Fruit fly (Drosophila melanogaster) whole organism, embryonic: ENCODE data around the gene CG31551.

Source experiments
- Antp ChIP-seq: fragments of 200-800 bp; sonication (Bioruptor generic); optimal IDR thresholded peaks from 3 replicates; lab custom pipeline; 2016; ENCODE audit warnings: missing biosample characterization, missing genetic modification characterization
- Asciz ChIP-seq: fragments of 200-800 bp; sonication (Bioruptor generic); optimal IDR thresholded peaks from 2 replicates; lab custom pipeline; 2017; ENCODE audit warnings: missing biosample characterization, mild to moderate bottlenecking, missing genetic modification characterization, missing genetic modification reagents
- CG10543 ChIP-seq: fragments of 200-800 bp; sonication (Bioruptor generic); optimal IDR thresholded peaks from 3 replicates; lab custom pipeline; 2017; ENCODE audit warnings: missing biosample characterization, mild to moderate bottlenecking, missing genetic modification characterization, moderate library complexity
- CG10959 ChIP-seq: fragments of 200-800 bp; sonication (Bioruptor generic); IDR thresholded peaks from 2 replicates; pipeline ENCODE4 v1.3.6; 2022; ENCODE audit warnings: missing biosample characterization, missing genetic modification characterization
- CG12071 ChIP-seq: fragments of 200-800 bp; sonication (Bioruptor generic); optimal IDR thresholded peaks from 3 replicates; lab custom pipeline; 2018; ENCODE audit warnings: missing biosample characterization, mild to moderate bottlenecking, missing genetic modification characterization
- CG14860 ChIP-seq: fragments of 200-800 bp; sonication (Bioruptor generic); IDR thresholded peaks from 3 replicates; pipeline ENCODE4 v1.3.6; 2022; ENCODE audit warnings: missing biosample characterization, missing genetic modification characterization; ENCODE audit not compliant: partially characterized antibody
- CG15601 ChIP-seq: fragments of 200-800 bp; sonication (Bioruptor generic); optimal IDR thresholded peaks from 3 replicates; lab custom pipeline; 2019; ENCODE audit warnings: missing biosample characterization, mild to moderate bottlenecking, missing genetic modification characterization, moderate library complexity
- CG16779 ChIP-seq: fragments of 200-800 bp; sonication (Bioruptor generic); IDR thresholded peaks from 2 replicates; pipeline ENCODE4 v1.3.6; 2022; ENCODE audit warnings: missing biosample characterization, missing genetic modification characterization
- CG18764 ChIP-seq: fragments of 200-800 bp; sonication (Bioruptor generic); optimal IDR thresholded peaks from 3 replicates; lab custom pipeline; 2016; ENCODE audit warnings: missing biosample characterization, missing genetic modification characterization
- CG3281 ChIP-seq: fragments of 200-800 bp; sonication (Bioruptor generic); optimal IDR thresholded peaks from 3 replicates; lab custom pipeline; 2017; ENCODE audit warnings: missing biosample characterization, mild to moderate bottlenecking, missing genetic modification characterization
- CG4707 ChIP-seq: fragments of 200-800 bp; sonication (Bioruptor generic); optimal IDR thresholded peaks from 2 replicates; lab custom pipeline; 2018; ENCODE audit warnings: missing biosample characterization, mild to moderate bottlenecking, missing genetic modification characterization, moderate library complexity
- CG4854 ChIP-seq: fragments of 200-800 bp; sonication (Bioruptor generic); optimal IDR thresholded peaks from 2 replicates; lab custom pipeline; 2016; ENCODE audit warnings: missing biosample characterization, missing genetic modification characterization, inconsistent platforms
- CG6254 ChIP-seq: fragments of 200-800 bp; sonication (Bioruptor generic); optimal IDR thresholded peaks from 3 replicates; lab custom pipeline; 2017; ENCODE audit warnings: mild to moderate bottlenecking, missing biosample characterization, missing genetic modification reagents, missing genetic modification characterization
- CG7963 ChIP-seq: fragments of 200-800 bp; sonication (Bioruptor generic); IDR thresholded peaks from 3 replicates; pipeline ENCODE4 v1.3.6; 2022; ENCODE audit warnings: missing biosample characterization, missing genetic modification characterization; ENCODE audit not compliant: partially characterized antibody
- CoRest ChIP-seq: fragments of 200-800 bp; sonication (Bioruptor generic); optimal IDR thresholded peaks from 3 replicates; lab custom pipeline; 2018; ENCODE audit warnings: missing biosample characterization, mild to moderate bottlenecking, missing genetic modification characterization, moderate library complexity
- Dad ChIP-seq: fragments of 200-800 bp; sonication (Bioruptor generic); optimal IDR thresholded peaks from 3 replicates; lab custom pipeline; 2016; ENCODE audit warnings: missing biosample characterization, missing genetic modification characterization
- Dref ChIP-seq: fragments of 200-800 bp; sonication (Bioruptor generic); IDR thresholded peaks from 2 replicates; pipeline ENCODE4 v1.3.6; 2022; ENCODE audit warnings: missing biosample characterization, missing genetic modification characterization
- Kr ChIP-seq: fragments of 200-800 bp; sonication (Bioruptor generic); optimal IDR thresholded peaks from 2 replicates; lab custom pipeline; 2017; ENCODE audit warnings: missing biosample characterization, mild to moderate bottlenecking, missing genetic modification characterization
- Lhr ChIP-seq: fragments of 200-800 bp; sonication (Bioruptor generic); optimal IDR thresholded peaks from 3 replicates; lab custom pipeline; 2017; ENCODE audit warnings: mild to moderate bottlenecking, missing biosample characterization, missing genetic modification reagents, missing genetic modification characterization
- MBD-R2 ChIP-seq: fragments of 200-800 bp; sonication (Bioruptor generic); IDR thresholded peaks from 2 replicates; pipeline ENCODE4 v1.3.6; 2022; ENCODE audit warnings: missing biosample characterization, missing genetic modification characterization
- Mad ChIP-seq: fragments of 200-800 bp; sonication (Bioruptor generic); optimal IDR thresholded peaks from 2 replicates; lab custom pipeline; 2016; ENCODE audit warnings: missing biosample characterization, missing genetic modification characterization
- Mrtf ChIP-seq: fragments of 200-800 bp; sonication (Bioruptor generic); IDR thresholded peaks from 3 replicates; pipeline ENCODE4 v1.3.6; 2022; ENCODE audit warnings: missing biosample characterization, missing genetic modification characterization
- NC2α ChIP-seq: fragments of 200-800 bp; sonication (Bioruptor generic); optimal IDR thresholded peaks from 2 replicates; lab custom pipeline; 2016; ENCODE audit warnings: missing biosample characterization, missing genetic modification characterization
- NK7.1 ChIP-seq: fragments of 200-800 bp; sonication (Bioruptor generic); optimal IDR thresholded peaks from 3 replicates; lab custom pipeline; 2016; ENCODE audit warnings: missing biosample characterization, missing genetic modification characterization
- Scr ChIP-seq: fragments of 200-800 bp; sonication (Bioruptor generic); IDR thresholded peaks from 2 replicates; pipeline ENCODE4 v1.3.6; 2022; ENCODE audit warnings: missing biosample characterization, missing genetic modification characterization; ENCODE audit not compliant: partially characterized antibody
- Sin3A ChIP-seq: fragments of >200 bp; optimal IDR thresholded peaks from 2 replicates; lab custom pipeline; 2018
- Ssrp ChIP-seq: fragments of 200-800 bp; sonication (Bioruptor generic); optimal IDR thresholded peaks from 2 replicates; lab custom pipeline; 2018; ENCODE audit warnings: missing biosample characterization, mild to moderate bottlenecking, missing genetic modification characterization, moderate library complexity
- Trl ChIP-seq, 3 experiments: fragments of >200 bp in 2 of 3; fragments of 200-800 bp in 1 of 3; sonication (Bioruptor generic) in 1 of 3; optimal IDR thresholded peaks; 2 replicates in 1 of 3; 3 replicates in 2 of 3; lab custom pipeline; 2016 to 2017; ENCODE audit warnings: missing biosample characterization in 1 of 3, missing genetic modification characterization in 1 of 3
- Vsx1 ChIP-seq: fragments of 200-800 bp; sonication (Bioruptor generic); optimal IDR thresholded peaks from 2 replicates; lab custom pipeline; 2017; ENCODE audit warnings: missing biosample characterization, mild to moderate bottlenecking, missing genetic modification characterization, missing genetic modification reagents
- Xbp1 ChIP-seq: fragments of 200-800 bp; sonication (Bioruptor generic); optimal IDR thresholded peaks from 3 replicates; lab custom pipeline; 2016; ENCODE audit warnings: missing biosample characterization, mild to moderate bottlenecking, missing genetic modification characterization
- abd-A ChIP-seq: fragments of 200-800 bp; sonication (Bioruptor generic); optimal IDR thresholded peaks from 3 replicates; lab custom pipeline; 2019; ENCODE audit warnings: missing biosample characterization, mild to moderate bottlenecking, missing genetic modification characterization, moderate library complexity
- amos ChIP-seq: fragments of 200-800 bp; sonication (Bioruptor generic); IDR thresholded peaks from 2 replicates; pipeline ENCODE4 v1.3.6; 2022; ENCODE audit warnings: missing biosample characterization, missing genetic modification characterization; ENCODE audit not compliant: partially characterized antibody
- bab2 ChIP-seq: fragments of 200-800 bp; sonication (Bioruptor generic); optimal IDR thresholded peaks from 2 replicates; lab custom pipeline; 2016; ENCODE audit warnings: missing biosample characterization, missing genetic modification characterization
- btn ChIP-seq: fragments of 200-800 bp; sonication (Bioruptor generic); optimal IDR thresholded peaks from 2 replicates; lab custom pipeline; 2016; ENCODE audit warnings: missing biosample characterization, missing genetic modification characterization
- chif ChIP-seq, 2 experiments: fragments of 200-800 bp; sonication (Bioruptor generic); optimal IDR thresholded peaks; 3 replicates each; lab custom pipeline; 2016; ENCODE audit warnings: missing biosample characterization in 2 of 2, missing genetic modification characterization in 2 of 2
- ci ChIP-seq: fragments of 200-800 bp; sonication (Bioruptor generic); IDR thresholded peaks from 3 replicates; pipeline ENCODE4 v1.3.6; 2022; ENCODE audit warnings: missing biosample characterization, missing genetic modification characterization
- dmrt11E ChIP-seq: fragments of 200-800 bp; sonication (Bioruptor generic); optimal IDR thresholded peaks from 3 replicates; lab custom pipeline; 2018; ENCODE audit warnings: missing biosample characterization, mild to moderate bottlenecking, missing genetic modification characterization, moderate library complexity
- dpn ChIP-seq, 2 experiments: fragments of 200-800 bp; sonication (Bioruptor generic); optimal IDR thresholded peaks; 3 replicates each; lab custom pipeline; 2016; ENCODE audit warnings: missing biosample characterization in 2 of 2, missing genetic modification characterization in 2 of 2
- grau ChIP-seq: fragments of 200-800 bp; optimal IDR thresholded peaks from 3 replicates; lab custom pipeline; 2019; ENCODE audit warnings: missing biosample characterization, mild to moderate bottlenecking, missing genetic modification characterization, moderate library complexity
- gro ChIP-seq: fragments of 200-800 bp; sonication (Bioruptor generic); optimal IDR thresholded peaks from 2 replicates; lab custom pipeline; 2016; ENCODE audit warnings: missing biosample characterization, missing genetic modification characterization
- h ChIP-seq: fragments of >200 bp; optimal IDR thresholded peaks from 2 replicates; lab custom pipeline; 2017
- nmo ChIP-seq: fragments of 200-800 bp; sonication (Bioruptor generic); optimal IDR thresholded peaks from 2 replicates; lab custom pipeline; 2018; ENCODE audit warnings: missing biosample characterization, mild to moderate bottlenecking, missing genetic modification characterization, moderate library complexity
- pfk ChIP-seq: fragments of 200-800 bp; sonication (Bioruptor generic); optimal IDR thresholded peaks from 2 replicates; lab custom pipeline; 2018; ENCODE audit warnings: missing biosample characterization, mild to moderate bottlenecking, missing genetic modification characterization, moderate library complexity
- pzg ChIP-seq: fragments of 200-800 bp; sonication (Bioruptor generic); optimal IDR thresholded peaks from 3 replicates; lab custom pipeline; 2018; ENCODE audit warnings: missing biosample characterization, mild to moderate bottlenecking, missing genetic modification characterization, moderate library complexity
- sim ChIP-seq: fragments of 200-800 bp; sonication (Bioruptor generic); IDR thresholded peaks from 2 replicates; pipeline ENCODE4 v1.3.6; 2022; ENCODE audit warnings: missing biosample characterization, missing genetic modification characterization
- slbo ChIP-seq: fragments of 200-800 bp; sonication (Bioruptor generic); IDR thresholded peaks from 2 replicates; pipeline ENCODE4 v1.3.6; 2022; ENCODE audit warnings: missing biosample characterization, missing genetic modification characterization
- sqz ChIP-seq: fragments of 200-800 bp; sonication (Bioruptor generic); optimal IDR thresholded peaks from 3 replicates; lab custom pipeline; 2018; ENCODE audit warnings: missing biosample characterization, mild to moderate bottlenecking, missing genetic modification characterization
- tna ChIP-seq: fragments of 200-800 bp; sonication (Bioruptor generic); IDR thresholded peaks from 2 replicates; pipeline ENCODE4 v1.3.6; 2022; ENCODE audit warnings: missing biosample characterization, missing genetic modification characterization; ENCODE audit not compliant: partially characterized antibody
- trem ChIP-seq: fragments of 200-800 bp; optimal IDR thresholded peaks from 3 replicates; lab custom pipeline; 2019; ENCODE audit warnings: missing biosample characterization, mild to moderate bottlenecking, missing genetic modification characterization, moderate library complexity
- zen ChIP-seq: fragments of 200-800 bp; sonication (Bioruptor generic); optimal IDR thresholded peaks from 3 replicates; lab custom pipeline; 2018; ENCODE audit warnings: missing biosample characterization, mild to moderate bottlenecking, missing genetic modification characterization, moderate library complexity
- zen2 ChIP-seq: fragments of 200-800 bp; sonication (Bioruptor generic); IDR thresholded peaks from 3 replicates; pipeline ENCODE4 v1.3.6; 2022; ENCODE audit warnings: missing biosample characterization, missing genetic modification characterization; ENCODE audit not compliant: partially characterized antibody

CG31551 gene

DNA sequence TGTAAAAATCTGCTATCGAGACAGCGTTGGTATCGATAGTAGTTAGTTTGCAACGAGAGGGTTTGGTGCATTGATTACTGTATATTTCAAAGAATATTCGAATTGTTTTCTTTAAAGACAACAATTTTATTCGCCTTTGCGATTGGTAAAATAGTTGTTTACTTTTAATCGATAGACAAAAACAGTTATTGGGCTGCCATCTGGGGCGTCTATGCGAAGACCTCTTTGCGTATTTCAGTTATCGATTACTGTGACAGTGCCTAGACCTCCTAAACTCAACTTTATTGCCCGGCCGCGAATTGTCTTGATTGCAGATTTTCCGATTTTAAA is 14.6 kb upstream of the CG31551 start, which contains the start of gene Atu (continued):
- TF ChIP-seq CG12071 (GFP tag; lab: Kevin White, UChicago), result no peak
- TF ChIP-seq CG6254 (GFP tag; lab: Kevin White, UChicago), result no peak
- peak; percentile 94 for TF ChIP-seq trem (tag; lab: Kevin White, UChicago)
- no peak for TF ChIP-seq NK7.1 (GFP tag; lab: Kevin White, UChicago)
- TF ChIP-seq pfk (GFP tag; lab: Kevin White, UChicago), result no peak
- TF ChIP-seq nmo (GFP tag; lab: Kevin White, UChicago), result peak; percentile 76
- no peak for TF ChIP-seq btn (GFP tag; lab: Kevin White, UChicago)
- TF ChIP-seq slbo (GFP tag; lab: Robert Waterston, UW), result peak; percentile 49; the same call in 1 of the 2 replicates
- no peak for TF ChIP-seq Vsx1 (GFP tag; lab: Kevin White, UChicago)
- TF ChIP-seq grau (tag; lab: Kevin White, UChicago), result peak; percentile 54
- TF ChIP-seq chif (GFP tag; optimal IDR thresholded peaks at IDR 0.05; lab: Kevin White, UChicago), result no peak
- no peak for TF ChIP-seq ci (GFP tag; lab: Robert Waterston, UW)
- TF ChIP-seq Mrtf (GFP tag; lab: Robert Waterston, UW), result no peak
- TF ChIP-seq CG18764 (GFP tag; lab: Kevin White, UChicago), result peak; percentile 29
- peak; percentile 84 for TF ChIP-seq CG7963 (GFP tag; lab: Robert Waterston, UW)
- peak; percentile 94 for TF ChIP-seq CG14860
- TF ChIP-seq pzg, result peak; percentile 84
- peak; percentile 47 for TF ChIP-seq Xbp1 (GFP tag; lab: Kevin White, UChicago)
- no peak for TF ChIP-seq CG16779 (GFP tag; lab: Robert Waterston, UW)
- TF ChIP-seq zen2 (GFP tag; lab: Robert Waterston, UW), result peak; percentile 83
- peak; percentile 25 for TF ChIP-seq gro (GFP tag; lab: Kevin White, UChicago)
- peak; percentile 86 for TF ChIP-seq Dref (GFP tag; lab: Robert Waterston, UW)
- TF ChIP-seq Dad (GFP tag; lab: Kevin White, UChicago), result peak; percentile 32
- no peak for TF ChIP-seq Kr (GFP tag; lab: Kevin White, UChicago)
- TF ChIP-seq CG4707 (GFP tag; lab: Kevin White, UChicago), result no peak
- peak; percentile 87 for TF ChIP-seq amos (GFP tag; lab: Robert Waterston, UW)
- TF ChIP-seq dmrt11E (tag; lab: Kevin White, UChicago), result peak; percentile 15
- peak; percentile 28 for TF ChIP-seq CG15601 (tag; lab: Kevin White, UChicago)
- peak in 1 of 2 experiments; percentile 16 for TF ChIP-seq dpn (GFP tag; optimal IDR thresholded peaks at IDR 0.05; lab: Kevin White, UChicago)
- TF ChIP-seq CG3281 (GFP tag; lab: Kevin White, UChicago), result peak; percentile 2
- peak; percentile 47 for TF ChIP-seq Antp (GFP tag; lab: Kevin White, UChicago)
- no peak for TF ChIP-seq Trl (optimal IDR thresholded peaks at IDR 0.05; lab: Kevin White, UChicago)
- peak; percentile 34 for TF ChIP-seq Trl (GFP tag; optimal IDR thresholded peaks at IDR 0.05; lab: Kevin White, UChicago)
- TF ChIP-seq CG10959, result no peak
- TF ChIP-seq bab2 (GFP tag; lab: Kevin White, UChicago), result no peak
- no peak for TF ChIP-seq Asciz
- peak; percentile 92 for TF ChIP-seq Sin3A (lab: Kevin White, UChicago)
- TF ChIP-seq CG10543 (GFP tag; lab: Kevin White, UChicago), result no peak
- no peak for TF ChIP-seq sim (GFP tag; lab: Robert Waterston, UW)
- TF ChIP-seq CoRest (tag; lab: Kevin White, UChicago), result peak; percentile 53
- TF ChIP-seq zen (tag; lab: Kevin White, UChicago), result peak; percentile 26
- TF ChIP-seq abd-A (tag; lab: Kevin White, UChicago), result no peak
- TF ChIP-seq Lhr (GFP tag; lab: Kevin White, UChicago), result peak; percentile 11
- peak; percentile 2 for TF ChIP-seq NC2α (GFP tag; lab: Kevin White, UChicago)
- peak; percentile 94 for TF ChIP-seq Scr
- no peak for TF ChIP-seq CG4854
- peak; percentile 76 for TF ChIP-seq MBD-R2 (GFP tag; lab: Robert Waterston, UW)
- TF ChIP-seq h (lab: Kevin White, UChicago), result no peak
- TF ChIP-seq tna (GFP tag; lab: Robert Waterston, UW), result peak; percentile 83
- peak; percentile 8 for TF ChIP-seq sqz
- TF ChIP-seq Mad (GFP tag; lab: Kevin White, UChicago), result peak; percentile 7
- no peak for TF ChIP-seq Ssrp (tag; lab: Kevin White, UChicago)
